Fruit fly (Drosophila melanogaster) whole organism, embryonic: ENCODE measurements around the gene CG18265.

Experiments
- CG10543 ChIP-seq: fragments of 200-800 bp; sonication (Bioruptor generic); optimal IDR thresholded peaks from 3 replicates; lab custom pipeline; 2017; ENCODE audit warnings: missing biosample characterization, mild to moderate bottlenecking, missing genetic modification characterization, moderate library complexity
- CG10654 ChIP-seq: fragments of 200-800 bp; sonication (Bioruptor generic); optimal IDR thresholded peaks from 2 replicates; lab custom pipeline; 2016; ENCODE audit warnings: missing biosample characterization, missing genetic modification characterization
- CG10979 ChIP-seq: fragments of 200-800 bp; sonication (Bioruptor generic); optimal IDR thresholded peaks from 2 replicates; lab custom pipeline; 2018; ENCODE audit warnings: missing biosample characterization, mild to moderate bottlenecking, missing genetic modification characterization, moderate library complexity
- CG11504 ChIP-seq: fragments of 200-800 bp; sonication (Bioruptor generic); optimal IDR thresholded peaks from 3 replicates; lab custom pipeline; 2019; ENCODE audit warnings: missing biosample characterization, mild to moderate bottlenecking, missing genetic modification characterization, moderate library complexity
- CG12391 ChIP-seq: fragments of 200-800 bp; sonication (Bioruptor generic); optimal IDR thresholded peaks from 3 replicates; lab custom pipeline; 2018; ENCODE audit warnings: missing biosample characterization, mild to moderate bottlenecking, missing genetic modification characterization, moderate library complexity
- CG15269 ChIP-seq: fragments of 200-800 bp; sonication (Bioruptor generic); optimal IDR thresholded peaks from 2 replicates; lab custom pipeline; 2018; ENCODE audit warnings: missing biosample characterization, mild to moderate bottlenecking, missing genetic modification characterization, moderate library complexity
- CG15479 ChIP-seq: fragments of 200-800 bp; sonication (Bioruptor generic); optimal IDR thresholded peaks from 3 replicates; lab custom pipeline; 2019; ENCODE audit warnings: missing biosample characterization, mild to moderate bottlenecking, missing genetic modification characterization, moderate library complexity
- CG15514 ChIP-seq: fragments of 200-800 bp; sonication (Bioruptor generic); optimal IDR thresholded peaks from 3 replicates; lab custom pipeline; 2017; ENCODE audit warnings: missing biosample characterization, missing genetic modification characterization, mild to moderate bottlenecking, moderate library complexity, missing genetic modification reagents
- CG17359 ChIP-seq: fragments of 200-800 bp; sonication (Bioruptor generic); optimal IDR thresholded peaks from 3 replicates; lab custom pipeline; 2018; ENCODE audit warnings: missing biosample characterization, mild to moderate bottlenecking, missing genetic modification characterization, moderate library complexity
- CG17385 ChIP-seq: fragments of 200-800 bp; sonication (Bioruptor generic); optimal IDR thresholded peaks from 3 replicates; lab custom pipeline; 2018; ENCODE audit warnings: missing biosample characterization, mild to moderate bottlenecking, missing genetic modification characterization
- CG18599 ChIP-seq: fragments of 200-800 bp; sonication (Bioruptor generic); optimal IDR thresholded peaks from 3 replicates; lab custom pipeline; 2017; ENCODE audit warnings: missing biosample characterization, missing genetic modification characterization, mild to moderate bottlenecking, moderate library complexity, missing genetic modification reagents
- CG2120 ChIP-seq: fragments of 200-800 bp; sonication (Bioruptor generic); optimal IDR thresholded peaks from 3 replicates; lab custom pipeline; 2016; ENCODE audit warnings: missing biosample characterization, missing genetic modification characterization
- CG2199 ChIP-seq: fragments of 200-800 bp; sonication (Bioruptor generic); IDR thresholded peaks from 3 replicates; pipeline ENCODE4 v1.3.6; 2022; ENCODE audit warnings: missing biosample characterization, missing genetic modification characterization
- CG2678 ChIP-seq: fragments of 200-800 bp; sonication (Bioruptor generic); optimal IDR thresholded peaks from 3 replicates; lab custom pipeline; 2019; ENCODE audit warnings: missing biosample characterization, mild to moderate bottlenecking, missing genetic modification characterization, moderate library complexity
- CG30403 ChIP-seq: fragments of 200-800 bp; sonication (Bioruptor generic); optimal IDR thresholded peaks from 3 replicates; lab custom pipeline; 2016; ENCODE audit warnings: missing biosample characterization, missing genetic modification characterization
- CG31441 ChIP-seq: fragments of 200-800 bp; sonication (Bioruptor generic); IDR thresholded peaks from 2 replicates; pipeline ENCODE4 v1.3.6; 2022; ENCODE audit warnings: missing biosample characterization, missing genetic modification characterization
- CG8281 ChIP-seq: fragments of 200-800 bp; sonication (Bioruptor generic); optimal IDR thresholded peaks from 2 replicates; lab custom pipeline; 2018; ENCODE audit warnings: missing biosample characterization, mild to moderate bottlenecking, missing genetic modification characterization, moderate library complexity
- CG9215 ChIP-seq: fragments of 200-800 bp; sonication (Bioruptor generic); IDR thresholded peaks from 2 replicates; pipeline ENCODE4 v1.3.6; 2022; ENCODE audit warnings: missing biosample characterization, missing genetic modification characterization
- CG9727 ChIP-seq: fragments of 200-800 bp; sonication (Bioruptor generic); optimal IDR thresholded peaks from 3 replicates; lab custom pipeline; 2017; ENCODE audit warnings: missing biosample characterization, mild to moderate bottlenecking, missing genetic modification characterization
- Deaf1 ChIP-seq: fragments of 200-800 bp; optimal IDR thresholded peaks from 3 replicates; lab custom pipeline; 2019; ENCODE audit warnings: missing biosample characterization, mild to moderate bottlenecking, missing genetic modification characterization, moderate library complexity
- Elba2 ChIP-seq: fragments of 200-800 bp; sonication (Bioruptor generic); optimal IDR thresholded peaks from 3 replicates; lab custom pipeline; 2016; ENCODE audit warnings: missing biosample characterization, missing genetic modification characterization
- Fer1 ChIP-seq: fragments of 200-800 bp; sonication (Bioruptor generic); optimal IDR thresholded peaks from 2 replicates; lab custom pipeline; 2017; ENCODE audit warnings: missing biosample characterization, mild to moderate bottlenecking, missing genetic modification characterization
- HLH3B ChIP-seq: fragments of 200-800 bp; sonication (Bioruptor generic); IDR thresholded peaks from 2 replicates; pipeline ENCODE4 v1.3.6; 2022; ENCODE audit warnings: missing biosample characterization, missing genetic modification characterization
- Hand ChIP-seq: fragments of 200-800 bp; sonication (Bioruptor generic); optimal IDR thresholded peaks from 2 replicates; lab custom pipeline; 2017; ENCODE audit warnings: mild to moderate bottlenecking, missing biosample characterization, missing genetic modification reagents, missing genetic modification characterization
- Hmr ChIP-seq: fragments of 200-800 bp; sonication (Bioruptor generic); optimal IDR thresholded peaks from 3 replicates; lab custom pipeline; 2017; ENCODE audit warnings: mild to moderate bottlenecking, missing biosample characterization, missing genetic modification reagents, missing genetic modification characterization
- Hr51 ChIP-seq, 2 experiments: fragments of 200-800 bp; sonication (Bioruptor generic); optimal IDR thresholded peaks; 2 replicates in 1 of 2; 3 replicates in 1 of 2; lab custom pipeline; 2016 to 2018; ENCODE audit warnings: missing biosample characterization in 2 of 2, missing genetic modification characterization in 2 of 2, mild to moderate bottlenecking in 1 of 2, moderate library complexity in 1 of 2
- PHDP ChIP-seq: fragments of 200-800 bp; sonication (Bioruptor generic); optimal IDR thresholded peaks from 3 replicates; lab custom pipeline; 2018; ENCODE audit warnings: missing biosample characterization, mild to moderate bottlenecking, missing genetic modification characterization, moderate library complexity
- Pdp1 ChIP-seq, 2 experiments: fragments of 200-800 bp; sonication (Bioruptor generic); optimal IDR thresholded peaks; 3 replicates each; lab custom pipeline; 2016; ENCODE audit warnings: missing biosample characterization in 2 of 2, missing genetic modification characterization in 2 of 2, mild to moderate bottlenecking in 1 of 2, moderate library complexity in 1 of 2
- Poxn ChIP-seq: fragments of 200-800 bp; sonication (Bioruptor generic); IDR thresholded peaks from 2 replicates; pipeline ENCODE4 v1.3.6; 2022; ENCODE audit warnings: missing biosample characterization, missing genetic modification characterization
- Sox102F ChIP-seq: fragments of 200-800 bp; sonication (Bioruptor generic); optimal IDR thresholded peaks from 2 replicates; lab custom pipeline; 2018; ENCODE audit warnings: missing biosample characterization, mild to moderate bottlenecking, missing genetic modification characterization, moderate library complexity
- bcd ChIP-seq: fragments of 200-800 bp; sonication (Bioruptor generic); optimal IDR thresholded peaks from 2 replicates; lab custom pipeline; 2017; ENCODE audit warnings: missing biosample characterization, mild to moderate bottlenecking, missing genetic modification characterization
- bsh ChIP-seq, 2 experiments: fragments of 200-800 bp; sonication (Bioruptor generic); optimal IDR thresholded peaks; 2 replicates each; lab custom pipeline; 2017 to 2018; ENCODE audit warnings: mild to moderate bottlenecking in 2 of 2, missing biosample characterization in 2 of 2, missing genetic modification characterization in 2 of 2, moderate library complexity in 1 of 2
- caup ChIP-seq: fragments of 200-800 bp; sonication (Bioruptor generic); optimal IDR thresholded peaks from 3 replicates; lab custom pipeline; 2017; ENCODE audit warnings: missing biosample characterization, mild to moderate bottlenecking, missing genetic modification characterization, moderate library complexity; ENCODE audit not compliant: severe bottlenecking
- dysf ChIP-seq: fragments of 200-800 bp; sonication (Bioruptor generic); IDR thresholded peaks from 3 replicates; pipeline ENCODE4 v1.3.6; 2022; ENCODE audit warnings: missing biosample characterization, missing genetic modification characterization
- esg ChIP-seq: fragments of 200-800 bp; sonication (Bioruptor generic); conservative IDR thresholded peaks from 2 replicates; pipeline ENCODE4 v1.3.6; 2022; ENCODE audit warnings: missing biosample characterization, missing genetic modification characterization
- hkb ChIP-seq, 2 experiments: fragments of 200-800 bp in 1 of 2; fragments of >200 bp in 1 of 2; sonication (Bioruptor generic) in 1 of 2; IDR thresholded peaks in 1 of 2; optimal IDR thresholded peaks in 1 of 2; 2 replicates each; pipeline versions ENCODE4 v1.3.6 to Lab custom; 2017 to 2022; ENCODE audit warnings: missing biosample characterization in 1 of 2, missing genetic modification characterization in 1 of 2
- hth ChIP-seq: fragments of >200 bp; optimal IDR thresholded peaks from 2 replicates; lab custom pipeline; 2017; ENCODE audit warnings: inconsistent platforms
- odd ChIP-seq: fragments of 200-800 bp; sonication (Bioruptor generic); optimal IDR thresholded peaks from 2 replicates; lab custom pipeline; 2017; ENCODE audit warnings: missing biosample characterization, mild to moderate bottlenecking, missing genetic modification characterization
- pan ChIP-seq, 4 experiments: fragments of >200 bp in 3 of 4; fragments of 200-800 bp in 1 of 4; sonication (Bioruptor generic) in 1 of 4; optimal IDR thresholded peaks in 3 of 4; IDR thresholded peaks in 1 of 4; 2 replicates each; pipeline versions ENCODE4 v1.3.6 to Lab custom; 2017 to 2022; ENCODE audit warnings: missing biosample characterization in 2 of 4, missing genetic modification characterization in 2 of 4, mixed read lengths in 1 of 4
- phol ChIP-seq: fragments of 200-800 bp; sonication (Bioruptor generic); optimal IDR thresholded peaks from 3 replicates; lab custom pipeline; 2018; ENCODE audit warnings: missing biosample characterization, mild to moderate bottlenecking, missing genetic modification characterization, moderate library complexity
- pros ChIP-seq: fragments of 200-800 bp; sonication (Bioruptor generic); optimal IDR thresholded peaks from 3 replicates; lab custom pipeline; 2019; ENCODE audit warnings: missing biosample characterization, mild to moderate bottlenecking, missing genetic modification characterization, moderate library complexity
- sna ChIP-seq: fragments of 200-800 bp; sonication (Bioruptor generic); IDR thresholded peaks from 2 replicates; pipeline ENCODE4 v1.3.6; 2022; ENCODE audit warnings: missing biosample characterization, missing genetic modification characterization; ENCODE audit not compliant: partially characterized antibody
- sug ChIP-seq: fragments of 200-800 bp; optimal IDR thresholded peaks from 2 replicates; lab custom pipeline; 2019; ENCODE audit warnings: missing biosample characterization, mild to moderate bottlenecking, missing genetic modification characterization, moderate library complexity
- tap ChIP-seq: fragments of 200-800 bp; optimal IDR thresholded peaks from 3 replicates; lab custom pipeline; 2019; ENCODE audit warnings: missing biosample characterization, mild to moderate bottlenecking, missing genetic modification characterization, moderate library complexity
- tio ChIP-seq: fragments of 200-800 bp; sonication (Bioruptor generic); optimal IDR thresholded peaks from 2 replicates; lab custom pipeline; 2017; ENCODE audit warnings: missing biosample characterization, missing genetic modification characterization, inconsistent platforms
- tll ChIP-seq, 2 experiments: fragments of 200-800 bp in 1 of 2; fragments of >200 bp in 1 of 2; sonication (Bioruptor generic) in 1 of 2; optimal IDR thresholded peaks; 2 replicates each; lab custom pipeline; 2017 to 2019; ENCODE audit warnings: missing biosample characterization in 2 of 2, missing genetic modification characterization in 2 of 2, mild to moderate bottlenecking in 1 of 2, moderate library complexity in 1 of 2
- zf30C ChIP-seq: fragments of 200-800 bp; sonication (Bioruptor generic); optimal IDR thresholded peaks from 3 replicates; lab custom pipeline; 2018; ENCODE audit warnings: missing biosample characterization, mild to moderate bottlenecking, missing genetic modification characterization

The CG18265 gene

DNA sequence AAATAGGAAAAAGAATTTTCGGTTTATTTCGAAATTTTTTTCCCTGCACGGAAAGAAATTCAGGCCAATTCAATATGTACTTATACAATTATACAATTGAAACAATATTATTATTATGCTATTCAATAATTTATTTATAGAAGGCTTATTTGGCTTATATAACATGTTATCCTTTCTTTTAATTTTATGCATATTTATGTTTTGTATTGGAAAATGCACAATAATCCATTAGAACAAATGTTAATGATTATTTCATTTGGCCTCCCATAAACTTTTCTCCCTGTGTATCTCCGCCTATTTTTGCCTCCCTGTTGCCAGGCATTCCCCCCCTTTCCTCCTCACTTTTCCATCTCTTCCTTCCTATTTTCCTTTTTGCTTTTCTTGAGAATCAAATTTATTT is 8.7 kb downstream of the CG18265 start (continued):
- TF ChIP-seq Deaf1 (tag; lab: Kevin White, UChicago) (no peak), pan (optimal IDR thresholded peaks at IDR 0.05; lab: Kevin White, UChicago) (no peak), pan (GFP tag; optimal IDR thresholded peaks at IDR 0.05 in 1 of 2, IDR thresholded peaks at IDR 0.05 in 1 of 2) (peak in 1 of 2 experiments; percentile 28), caup (peak; percentile 3), CG9215 (GFP tag; lab: Robert Waterston, UW) (peak; percentile 16; the same call in 1 of the 2 replicates), bcd (peak; percentile 36), sna (no peak), Pdp1 (GFP tag; optimal IDR thresholded peaks at IDR 0.05; lab: Kevin White, UChicago) (no peak), tll (GFP tag; optimal IDR thresholded peaks at IDR 0.05; lab: Kevin White, UChicago) (no peak), CG12391 (peak; percentile 34), CG2199 (GFP tag; lab: Robert Waterston, UW) (no peak), CG8281 (tag; lab: Kevin White, UChicago) (no peak), CG9727 (GFP tag; lab: Kevin White, UChicago) (peak; percentile 54), CG10543 (GFP tag; lab: Kevin White, UChicago) (peak; percentile 8), CG2678 (tag; lab: Kevin White, UChicago) (peak; percentile 71), CG10654 (no peak), CG18599 (GFP tag; lab: Kevin White, UChicago) (peak; percentile 77), dysf (GFP tag; lab: Robert Waterston, UW) (peak; percentile 47; the same call in 1 of the 3 replicates), Hand (GFP tag; lab: Kevin White, UChicago) (peak; percentile 41), Poxn (GFP tag; lab: Robert Waterston, UW) (no peak), hkb (optimal IDR thresholded peaks at IDR 0.05; lab: Kevin White, UChicago) (no peak), hkb (GFP tag; IDR thresholded peaks at IDR 0.05; lab: Robert Waterston, UW) (peak; percentile 26; the same call in 1 of the 2 replicates), Fer1 (GFP tag; lab: Kevin White, UChicago) (peak; percentile 53), CG10979 (tag; lab: Kevin White, UChicago) (peak; percentile 7), CG17359 (peak; percentile 8), tap (peak; percentile 20), HLH3B (GFP tag; lab: Robert Waterston, UW) (0 out of 2 replicates have a peak, but pooled peaks have one; percentile 19), CG31441 (peak; percentile 31; the same call in 1 of the 2 replicates), CG2120 (peak; percentile 38), CG30403 (peak; percentile 44), esg (GFP tag; lab: Robert Waterston, UW) (0 out of 2 replicates have a peak, but pooled peaks have one; percentile 7), CG15479 (no peak), PHDP (peak; percentile 35), Sox102F (peak; percentile 12), tio (GFP tag; lab: Kevin White, UChicago) (peak; percentile 19), CG17385 (peak; percentile 19), pros (peak; percentile 34), Hmr (peak; percentile 70), CG11504 (tag; lab: Kevin White, UChicago) (peak; percentile 55), bsh (GFP tag; optimal IDR thresholded peaks at IDR 0.05; lab: Kevin White, UChicago) (no peak), CG15269 (peak; percentile 17), Hr51 (GFP tag; optimal IDR thresholded peaks at IDR 0.05; lab: Kevin White, UChicago) (peak in 1 of 2 experiments; percentile 25), hth (no peak), Elba2 (GFP tag; lab: Kevin White, UChicago) (no peak), odd (GFP tag; lab: Kevin White, UChicago) (peak; percentile 10), zf30C (GFP tag; lab: Kevin White, UChicago) (peak; percentile 1), sug (tag; lab: Kevin White, UChicago) (peak; percentile 33), phol (peak; percentile 17), CG15514 (GFP tag; lab: Kevin White, UChicago) (peak; percentile 18)
